Worm (Caenorhabditis elegans): ENCODE results near the gene qua-1.

The qua-1 gene

DNA sequence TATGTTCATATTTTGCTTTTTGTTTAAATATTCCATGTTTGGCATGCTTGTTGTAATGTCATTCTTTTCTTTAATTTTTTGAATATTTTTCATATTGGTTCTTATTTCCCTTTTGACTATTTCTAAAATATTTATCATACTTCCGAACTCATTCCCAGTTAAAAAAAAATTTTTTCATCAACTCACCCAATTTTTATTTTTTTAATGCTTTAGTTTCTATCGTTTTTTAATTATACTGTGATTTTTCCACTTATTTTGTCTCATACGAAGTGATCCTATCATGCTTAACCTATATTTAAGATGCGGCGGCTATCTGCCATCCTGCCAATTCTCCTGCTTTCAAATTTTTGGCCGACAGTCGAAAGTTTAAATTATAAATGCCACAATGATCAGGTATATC, at the start of gene qua-1:
TSS of gene qua-1 (plus strand) at position 301 of the 400 bp plus-strand sequence.
- TF ChIP-seq ceh-13 (GFP tag; optimal IDR thresholded peaks at IDR 0.05) (no peak), flt-1 (GFP tag; IDR thresholded peaks at IDR 0.05) (no peak), F13C5.2 (tag; optimal IDR thresholded peaks at IDR 0.05) (no peak), hnd-1 (tag; optimal IDR thresholded peaks at IDR 0.05) (no peak), sea-1 (GFP tag; conservative IDR thresholded peaks at IDR 0.05) (no peak), scrt-1 (GFP tag; IDR thresholded peaks at IDR 0.05) (no peak), hmbx-1 (tag; optimal IDR thresholded peaks at IDR 0.05) (no peak), aly-1 (tag; optimal IDR thresholded peaks at IDR 0.05) (no peak), ceh-36 (tag; optimal IDR thresholded peaks at IDR 0.05) (no peak)

DNA sequence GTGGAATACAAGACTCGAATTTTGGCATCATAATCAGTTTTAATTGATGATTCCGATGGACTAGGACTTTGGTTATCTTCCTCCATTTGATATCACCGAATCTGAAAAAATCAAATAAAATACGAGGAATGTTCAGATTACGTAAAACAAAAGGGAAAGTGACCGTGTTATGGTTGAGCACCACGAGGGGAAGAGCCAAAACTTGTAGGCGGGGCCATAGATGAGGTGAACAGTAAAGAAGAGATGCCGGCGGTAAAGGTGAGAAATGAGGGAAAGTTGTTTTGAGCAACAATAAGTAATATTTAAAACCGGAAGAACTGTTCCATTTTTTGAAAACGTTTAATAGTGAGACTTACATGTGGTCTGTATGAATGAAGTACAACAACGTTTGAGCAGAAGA, 48.7 kb upstream of the qua-1 start, which contains the start of gene F10B5.3:
TSS of gene F10B5.3 (minus strand) at position 101 of the 400 bp plus-strand sequence.
- TF ChIP-seq sea-1 (GFP tag; conservative IDR thresholded peaks at IDR 0.05) = no peak

DNA sequence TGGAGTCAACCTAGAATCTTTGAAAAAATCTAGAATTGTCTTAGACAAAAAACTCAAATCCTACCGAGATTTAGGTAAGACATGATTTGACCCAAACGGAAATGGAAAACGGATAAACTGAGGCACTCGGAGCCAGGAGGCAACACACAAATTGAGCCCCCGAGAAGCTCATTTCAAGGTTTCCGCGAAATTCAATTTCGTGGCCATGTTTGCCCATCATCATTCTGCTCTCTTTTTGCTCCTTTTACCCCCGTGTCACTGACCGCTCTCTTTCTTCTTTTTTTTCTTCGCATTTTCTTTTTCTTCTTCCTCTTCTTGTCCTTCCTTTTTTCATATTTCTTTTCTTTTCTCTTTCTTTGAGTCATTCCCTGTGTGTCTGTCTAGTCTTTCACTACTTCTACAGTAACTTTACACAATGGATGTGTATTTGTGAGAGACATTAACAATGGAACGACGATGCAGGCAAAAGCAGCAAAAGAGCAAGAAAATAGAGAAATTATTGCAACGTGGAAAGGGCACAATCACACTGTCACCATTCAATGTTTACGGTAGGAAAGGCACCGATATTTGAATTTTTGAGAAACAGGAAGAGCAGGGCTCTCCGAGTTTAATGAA, 45.8 kb upstream of the qua-1 start:
- no peak for TF ChIP-seq sea-1 (GFP tag; conservative IDR thresholded peaks at IDR 0.05)
- no peak for TF ChIP-seq tbx-11 (GFP tag; IDR thresholded peaks at IDR 0.05)
- no peak for TF ChIP-seq B0310.2 (tag; optimal IDR thresholded peaks at IDR 0.05)
- TF ChIP-seq flt-1 (GFP tag; IDR thresholded peaks at IDR 0.05) = no peak
- no peak for TF ChIP-seq scrt-1 (GFP tag; IDR thresholded peaks at IDR 0.05)
- no peak for TF ChIP-seq hmbx-1 (tag; optimal IDR thresholded peaks at IDR 0.05)
- TF ChIP-seq ceh-36 (tag; optimal IDR thresholded peaks at IDR 0.05) = no peak
- no peak for TF ChIP-seq F13C5.2 (tag; optimal IDR thresholded peaks at IDR 0.05)
- no peak for TF ChIP-seq pes-1 (GFP tag; IDR thresholded peaks at IDR 0.05)
- TF ChIP-seq aly-1 (tag; optimal IDR thresholded peaks at IDR 0.05) = no peak
- TF ChIP-seq ets-7 (tag; optimal IDR thresholded peaks at IDR 0.05) = no peak
- TF ChIP-seq hmg-4 (GFP tag; optimal IDR thresholded peaks at IDR 0.05) = no peak
- TF ChIP-seq hnd-1 (tag; optimal IDR thresholded peaks at IDR 0.05) = no peak
- TF ChIP-seq ceh-13 (GFP tag; optimal IDR thresholded peaks at IDR 0.05) = no peak
- TF ChIP-seq tbx-37 (GFP tag; conservative IDR thresholded peaks at IDR 0.05) = no peak
- no peak for TF ChIP-seq tra-4 (tag; optimal IDR thresholded peaks at IDR 0.05)
- no peak for TF ChIP-seq ama-1 (optimal IDR thresholded peaks at IDR 0.05)

DNA sequence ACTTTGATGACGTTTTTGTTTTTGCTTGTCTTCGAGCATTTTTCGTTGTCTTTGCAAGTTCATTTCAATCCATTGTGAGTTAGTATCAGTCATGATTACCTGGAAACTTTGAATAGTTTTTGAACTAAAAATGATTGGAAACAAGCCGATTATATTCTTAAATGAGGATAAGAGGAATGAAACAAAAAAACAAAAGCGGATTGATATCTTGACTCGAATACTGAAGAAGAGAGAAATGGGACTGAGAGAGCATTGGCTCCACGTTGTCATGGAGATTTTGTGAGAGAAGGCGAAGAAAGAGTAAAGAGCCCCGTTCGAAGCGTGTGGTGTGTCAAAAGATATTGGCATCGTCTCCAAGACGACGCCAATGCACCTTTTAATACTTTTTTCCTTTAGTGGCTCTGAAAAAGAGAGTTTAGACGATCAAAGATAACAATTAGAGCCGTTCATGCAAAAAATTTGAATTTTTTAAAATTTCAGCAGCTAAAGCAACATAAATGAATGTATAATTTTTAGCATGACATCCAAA, 41.7 kb upstream of the qua-1 start, which contains the start of the genes tub-1 and tmem-138:
TSS of gene tub-1 (minus strand) at position 101 of the 529 bp plus-strand sequence.
TSS of gene tmem-138 (plus strand) at position 479 of the 529 bp plus-strand sequence.
- TF ChIP-seq tbx-11 (GFP tag; IDR thresholded peaks at IDR 0.05) (no peak), ama-1 (optimal IDR thresholded peaks at IDR 0.05) (no peak), hmg-4 (GFP tag; optimal IDR thresholded peaks at IDR 0.05) (no peak)

DNA sequence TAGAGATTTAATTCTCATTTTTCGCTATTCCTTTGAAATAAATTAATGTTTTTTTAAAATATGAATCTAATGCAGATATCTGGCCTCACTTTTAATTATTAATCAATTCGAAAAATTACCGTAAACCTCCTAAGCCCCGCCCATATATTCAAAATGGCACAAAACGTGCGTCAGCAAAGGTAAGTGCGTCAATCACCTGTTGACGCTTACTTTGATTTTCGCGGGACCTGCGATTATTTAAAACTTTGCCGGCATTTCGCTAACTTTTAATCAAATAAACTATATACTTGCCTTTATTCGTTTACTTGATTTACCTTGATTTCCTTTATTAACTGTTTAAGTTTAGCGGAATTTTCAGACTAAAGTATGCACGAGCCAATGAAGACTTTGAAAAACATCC, 40.6 kb upstream of the qua-1 start, which contains the start of gene pch-2:
TSS of gene pch-2 (plus strand) at position 359 of the 400 bp plus-strand sequence.
- TF ChIP-seq ama-1 (optimal IDR thresholded peaks at IDR 0.05) (no peak), tbx-37 (GFP tag; conservative IDR thresholded peaks at IDR 0.05) (no peak), ceh-36 (tag; optimal IDR thresholded peaks at IDR 0.05) (no peak), B0310.2 (tag; optimal IDR thresholded peaks at IDR 0.05) (no peak), scrt-1 (GFP tag; IDR thresholded peaks at IDR 0.05) (no peak), flt-1 (GFP tag; IDR thresholded peaks at IDR 0.05) (no peak), hmg-4 (GFP tag; optimal IDR thresholded peaks at IDR 0.05) (no peak), aly-1 (tag; optimal IDR thresholded peaks at IDR 0.05) (no peak), sea-1 (GFP tag; conservative IDR thresholded peaks at IDR 0.05) (no peak), tbx-11 (GFP tag; IDR thresholded peaks at IDR 0.05) (no peak), ceh-13 (GFP tag; optimal IDR thresholded peaks at IDR 0.05) (no peak), hmbx-1 (tag; optimal IDR thresholded peaks at IDR 0.05) (no peak), pes-1 (GFP tag; IDR thresholded peaks at IDR 0.05) (no peak), F13C5.2 (tag; optimal IDR thresholded peaks at IDR 0.05) (no peak), tra-4 (tag; optimal IDR thresholded peaks at IDR 0.05) (no peak), ets-7 (tag; optimal IDR thresholded peaks at IDR 0.05) (no peak), hnd-1 (tag; optimal IDR thresholded peaks at IDR 0.05) (no peak)

DNA sequence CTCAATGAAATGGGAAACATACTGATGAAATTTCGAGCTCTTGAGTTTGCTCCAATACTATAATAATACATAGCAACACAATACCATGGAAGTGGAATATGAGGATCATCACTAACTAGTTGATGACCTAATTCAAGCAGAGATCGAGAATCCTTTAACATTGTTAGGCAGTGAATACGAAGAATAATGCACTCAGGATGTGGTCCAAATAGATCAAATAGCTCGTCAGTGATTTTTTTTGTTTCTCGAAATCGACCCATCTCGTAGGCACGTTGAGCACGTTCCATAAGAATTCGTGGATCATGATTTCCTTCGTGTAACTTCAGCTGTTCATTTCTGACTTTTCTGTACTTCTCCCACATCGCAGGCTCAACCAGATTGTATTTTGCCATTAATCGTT, 37.7 kb upstream of the qua-1 start:
- TF ChIP-seq flt-1 (GFP tag; IDR thresholded peaks at IDR 0.05) (no peak), ceh-36 (tag; optimal IDR thresholded peaks at IDR 0.05) (no peak), ets-7 (tag; optimal IDR thresholded peaks at IDR 0.05) (no peak), aly-1 (tag; optimal IDR thresholded peaks at IDR 0.05) (no peak), F13C5.2 (tag; optimal IDR thresholded peaks at IDR 0.05) (no peak), hmbx-1 (tag; optimal IDR thresholded peaks at IDR 0.05) (no peak), hnd-1 (tag; optimal IDR thresholded peaks at IDR 0.05) (no peak)

DNA sequence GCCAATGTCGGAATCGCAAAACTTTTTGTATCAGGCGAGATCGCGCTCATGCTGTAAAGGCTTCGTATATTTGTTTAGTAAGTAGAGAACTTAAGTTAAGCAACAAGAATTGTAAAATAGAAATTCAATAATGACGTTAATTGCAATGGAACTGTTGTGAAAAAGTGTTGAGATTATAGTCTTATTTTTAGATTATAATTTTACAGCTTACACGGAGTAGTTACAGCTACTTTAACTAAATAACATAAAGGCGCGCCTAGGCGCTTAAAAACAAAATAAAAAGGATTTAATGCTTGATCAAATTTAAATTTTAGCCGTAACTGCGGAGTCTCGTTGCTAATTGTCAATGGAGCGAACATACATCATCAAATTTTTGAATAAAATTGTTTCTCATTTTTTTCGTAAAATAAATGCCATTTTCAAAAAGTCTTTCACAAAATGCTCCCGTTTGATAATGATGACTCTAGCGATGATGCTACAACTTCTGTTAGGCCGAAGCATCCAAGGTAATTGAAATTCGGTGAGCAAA, 36.4 kb upstream of the qua-1 start, which contains the start of the genes emb-27 and rrf-3:
TSS of gene emb-27 (minus strand) at position 51 of the 529 bp plus-strand sequence.
TSS of gene rrf-3 (plus strand) at position 346 of the 529 bp plus-strand sequence.
- no peak for TF ChIP-seq hmg-4 (GFP tag; optimal IDR thresholded peaks at IDR 0.05)
- TF ChIP-seq sea-1 (GFP tag; conservative IDR thresholded peaks at IDR 0.05) = no peak
- no peak for TF ChIP-seq hnd-1 (tag; optimal IDR thresholded peaks at IDR 0.05)
- no peak for TF ChIP-seq tbx-11 (GFP tag; IDR thresholded peaks at IDR 0.05)
- no peak for TF ChIP-seq tbx-37 (GFP tag; conservative IDR thresholded peaks at IDR 0.05)
- no peak for TF ChIP-seq pes-1 (GFP tag; IDR thresholded peaks at IDR 0.05)
- TF ChIP-seq flt-1 (GFP tag; IDR thresholded peaks at IDR 0.05) = no peak
- TF ChIP-seq F13C5.2 (tag; optimal IDR thresholded peaks at IDR 0.05) = no peak
- TF ChIP-seq ets-7 (tag; optimal IDR thresholded peaks at IDR 0.05) = no peak
- TF ChIP-seq ama-1 (optimal IDR thresholded peaks at IDR 0.05) = no peak
- TF ChIP-seq ceh-13 (GFP tag; optimal IDR thresholded peaks at IDR 0.05) = no peak
- no peak for TF ChIP-seq hmbx-1 (tag; optimal IDR thresholded peaks at IDR 0.05)
